Fruit fly (Drosophila melanogaster) whole organism, embryonic: ENCODE data around the gene D12.

ENCODE experiments used
- Antp ChIP-seq: fragments of 200-800 bp; sonication (Bioruptor generic); optimal IDR thresholded peaks from 3 replicates; lab custom pipeline; 2016; ENCODE audit warnings: missing biosample characterization, missing genetic modification characterization
- Blimp-1 ChIP-seq: fragments of 200-800 bp; sonication (Bioruptor generic); optimal IDR thresholded peaks from 3 replicates; lab custom pipeline; 2018; ENCODE audit warnings: missing biosample characterization, missing genetic modification characterization, mild to moderate bottlenecking, moderate library complexity, missing genetic modification reagents
- CG11456 ChIP-seq: fragments of 200-800 bp; sonication (Bioruptor generic); IDR thresholded peaks from 3 replicates; pipeline ENCODE4 v1.3.6; 2022; ENCODE audit warnings: missing biosample characterization, missing genetic modification characterization
- CG12391 ChIP-seq: fragments of 200-800 bp; sonication (Bioruptor generic); optimal IDR thresholded peaks from 3 replicates; lab custom pipeline; 2018; ENCODE audit warnings: missing biosample characterization, mild to moderate bottlenecking, missing genetic modification characterization, moderate library complexity
- CG13123 ChIP-seq: fragments of 200-800 bp; sonication (Bioruptor generic); optimal IDR thresholded peaks from 2 replicates; lab custom pipeline; 2016; ENCODE audit warnings: missing biosample characterization, missing genetic modification characterization
- CG13296 ChIP-seq: fragments of 200-800 bp; sonication (Bioruptor generic); optimal IDR thresholded peaks from 3 replicates; lab custom pipeline; 2018; ENCODE audit warnings: missing biosample characterization, mild to moderate bottlenecking, missing genetic modification characterization
- CG1529 ChIP-seq: fragments of 200-800 bp; sonication (Bioruptor generic); optimal IDR thresholded peaks from 3 replicates; lab custom pipeline; 2018; ENCODE audit warnings: missing biosample characterization, missing genetic modification characterization
- CG16779 ChIP-seq: fragments of 200-800 bp; sonication (Bioruptor generic); IDR thresholded peaks from 2 replicates; pipeline ENCODE4 v1.3.6; 2022; ENCODE audit warnings: missing biosample characterization, missing genetic modification characterization
- CG16813 ChIP-seq: fragments of 200-800 bp; sonication (Bioruptor generic); IDR thresholded peaks from 3 replicates; pipeline ENCODE4 v1.3.6; 2022; ENCODE audit warnings: missing biosample characterization, missing genetic modification characterization; ENCODE audit not compliant: partially characterized antibody
- CG16815 ChIP-seq: fragments of 200-800 bp; sonication (Bioruptor generic); optimal IDR thresholded peaks from 3 replicates; lab custom pipeline; 2017; ENCODE audit warnings: missing biosample characterization, mild to moderate bottlenecking, missing genetic modification characterization
- CG1792 ChIP-seq: fragments of 200-800 bp; sonication (Bioruptor generic); optimal IDR thresholded peaks from 2 replicates; lab custom pipeline; 2016; ENCODE audit warnings: missing biosample characterization, missing genetic modification characterization
- CG30403 ChIP-seq: fragments of 200-800 bp; sonication (Bioruptor generic); optimal IDR thresholded peaks from 3 replicates; lab custom pipeline; 2016; ENCODE audit warnings: missing biosample characterization, missing genetic modification characterization
- CG3407 ChIP-seq: fragments of 200-800 bp; sonication (Bioruptor generic); optimal IDR thresholded peaks from 2 replicates; lab custom pipeline; 2018; ENCODE audit warnings: missing biosample characterization, mild to moderate bottlenecking, missing genetic modification characterization
- CG7271 ChIP-seq: fragments of 200-800 bp; sonication (Bioruptor generic); optimal IDR thresholded peaks from 2 replicates; lab custom pipeline; 2018; ENCODE audit warnings: missing biosample characterization, mild to moderate bottlenecking, missing genetic modification characterization, moderate library complexity
- CG9215 ChIP-seq: fragments of 200-800 bp; sonication (Bioruptor generic); IDR thresholded peaks from 2 replicates; pipeline ENCODE4 v1.3.6; 2022; ENCODE audit warnings: missing biosample characterization, missing genetic modification characterization
- CHES-1-like ChIP-seq: fragments of 200-800 bp; sonication (Bioruptor generic); optimal IDR thresholded peaks from 2 replicates; lab custom pipeline; 2016; ENCODE audit warnings: missing biosample characterization, missing genetic modification characterization
- D ChIP-seq, 2 experiments: fragments of 200-800 bp in 1 of 2; fragments of >200 bp in 1 of 2; sonication (Bioruptor generic) in 1 of 2; optimal IDR thresholded peaks; 2 replicates in 1 of 2; 3 replicates in 1 of 2; lab custom pipeline; 2017; ENCODE audit warnings: mild to moderate bottlenecking in 1 of 2, missing biosample characterization in 1 of 2, missing genetic modification characterization in 1 of 2, missing genetic modification reagents in 1 of 2
- Deaf1 ChIP-seq: fragments of 200-800 bp; optimal IDR thresholded peaks from 3 replicates; lab custom pipeline; 2019; ENCODE audit warnings: missing biosample characterization, mild to moderate bottlenecking, missing genetic modification characterization, moderate library complexity
- Dip3 ChIP-seq: fragments of 200-800 bp; sonication (Bioruptor generic); optimal IDR thresholded peaks from 3 replicates; lab custom pipeline; 2016; ENCODE audit warnings: missing biosample characterization, missing genetic modification characterization
- Fer1 ChIP-seq: fragments of 200-800 bp; sonication (Bioruptor generic); optimal IDR thresholded peaks from 2 replicates; lab custom pipeline; 2017; ENCODE audit warnings: missing biosample characterization, mild to moderate bottlenecking, missing genetic modification characterization
- Fer2 ChIP-seq: fragments of 200-800 bp; sonication (Bioruptor generic); optimal IDR thresholded peaks from 2 replicates; lab custom pipeline; 2018; ENCODE audit warnings: missing biosample characterization, mild to moderate bottlenecking, missing genetic modification characterization, moderate library complexity
- GATAe ChIP-seq: fragments of 200-800 bp; sonication (Bioruptor generic); conservative IDR thresholded peaks from 2 replicates; pipeline ENCODE4 v1.3.6; 2022; ENCODE audit warnings: missing biosample characterization, missing genetic modification characterization
- Hr78 ChIP-seq, 2 experiments: fragments of 200-800 bp in 1 of 2; fragments of >200 bp in 1 of 2; sonication (Bioruptor generic) in 1 of 2; optimal IDR thresholded peaks; 2 replicates each; lab custom pipeline; 2017 to 2019; ENCODE audit warnings: missing biosample characterization in 2 of 2, missing genetic modification characterization in 2 of 2, mild to moderate bottlenecking in 1 of 2, moderate library complexity in 1 of 2
- Lim3 ChIP-seq: fragments of 200-800 bp; sonication (Bioruptor generic); IDR thresholded peaks from 2 replicates; pipeline ENCODE4 v1.3.6; 2022; ENCODE audit warnings: missing biosample characterization, missing genetic modification characterization
- Lpt ChIP-seq: fragments of >200 bp; optimal IDR thresholded peaks from 2 replicates; lab custom pipeline; 2018; ENCODE audit warnings: missing biosample characterization, missing genetic modification characterization
- MTF-1 ChIP-seq: fragments of 200-800 bp; sonication (Bioruptor generic); optimal IDR thresholded peaks from 2 replicates; lab custom pipeline; 2018; ENCODE audit warnings: missing biosample characterization, mild to moderate bottlenecking, missing genetic modification characterization, borderline replicate concordance
- Myb ChIP-seq: fragments of 200-800 bp; sonication (Bioruptor generic); optimal IDR thresholded peaks from 2 replicates; lab custom pipeline; 2016; ENCODE audit warnings: missing biosample characterization, missing genetic modification characterization
- NC2β ChIP-seq: fragments of 200-800 bp; sonication (Bioruptor generic); optimal IDR thresholded peaks from 2 replicates; lab custom pipeline; 2016; ENCODE audit warnings: missing biosample characterization, missing genetic modification characterization
- Poxn ChIP-seq: fragments of 200-800 bp; sonication (Bioruptor generic); IDR thresholded peaks from 2 replicates; pipeline ENCODE4 v1.3.6; 2022; ENCODE audit warnings: missing biosample characterization, missing genetic modification characterization
- Scr ChIP-seq: fragments of 200-800 bp; sonication (Bioruptor generic); IDR thresholded peaks from 2 replicates; pipeline ENCODE4 v1.3.6; 2022; ENCODE audit warnings: missing biosample characterization, missing genetic modification characterization; ENCODE audit not compliant: partially characterized antibody
- Six4 ChIP-seq: fragments of 200-800 bp; sonication (Bioruptor generic); optimal IDR thresholded peaks from 2 replicates; lab custom pipeline; 2016; ENCODE audit warnings: missing biosample characterization, missing genetic modification characterization
- Sry-β ChIP-seq: fragments of 200-800 bp; sonication (Bioruptor generic); optimal IDR thresholded peaks from 2 replicates; lab custom pipeline; 2018; ENCODE audit warnings: missing biosample characterization, mild to moderate bottlenecking, missing genetic modification characterization, moderate library complexity
- bigmax ChIP-seq: fragments of 200-800 bp; sonication (Bioruptor generic); optimal IDR thresholded peaks from 2 replicates; lab custom pipeline; 2018; ENCODE audit warnings: missing biosample characterization, mild to moderate bottlenecking, missing genetic modification characterization
- caup ChIP-seq: fragments of 200-800 bp; sonication (Bioruptor generic); optimal IDR thresholded peaks from 3 replicates; lab custom pipeline; 2017; ENCODE audit warnings: missing biosample characterization, mild to moderate bottlenecking, missing genetic modification characterization, moderate library complexity; ENCODE audit not compliant: severe bottlenecking
- danr ChIP-seq: fragments of 200-800 bp; sonication (Bioruptor generic); IDR thresholded peaks from 2 replicates; pipeline ENCODE4 v1.3.6; 2022; ENCODE audit warnings: missing biosample characterization, missing genetic modification characterization
- ewg ChIP-seq: fragments of 200-800 bp; sonication (Bioruptor generic); optimal IDR thresholded peaks from 3 replicates; lab custom pipeline; 2017; ENCODE audit warnings: mild to moderate bottlenecking, missing biosample characterization, missing genetic modification reagents, missing genetic modification characterization
- gce ChIP-seq: fragments of 200-800 bp; sonication (Bioruptor generic); IDR thresholded peaks from 3 replicates; pipeline ENCODE4 v1.3.6; 2022; ENCODE audit warnings: missing biosample characterization, missing genetic modification characterization
- grau ChIP-seq: fragments of 200-800 bp; optimal IDR thresholded peaks from 3 replicates; lab custom pipeline; 2019; ENCODE audit warnings: missing biosample characterization, mild to moderate bottlenecking, missing genetic modification characterization, moderate library complexity
- gsb-n ChIP-seq: fragments of 200-800 bp; sonication (Bioruptor generic); optimal IDR thresholded peaks from 3 replicates; lab custom pipeline; 2018; ENCODE audit warnings: missing biosample characterization, mild to moderate bottlenecking, missing genetic modification characterization
- luna ChIP-seq: fragments of 200-800 bp; sonication (Bioruptor generic); optimal IDR thresholded peaks from 2 replicates; lab custom pipeline; 2016; ENCODE audit warnings: missing biosample characterization, missing genetic modification characterization
- pzg ChIP-seq: fragments of 200-800 bp; sonication (Bioruptor generic); optimal IDR thresholded peaks from 3 replicates; lab custom pipeline; 2018; ENCODE audit warnings: missing biosample characterization, mild to moderate bottlenecking, missing genetic modification characterization, moderate library complexity
- slou ChIP-seq: fragments of 200-800 bp; sonication (Bioruptor generic); optimal IDR thresholded peaks from 3 replicates; lab custom pipeline; 2016; ENCODE audit warnings: missing biosample characterization, missing genetic modification characterization
- sob ChIP-seq: fragments of 200-800 bp; sonication (Bioruptor generic); IDR thresholded peaks from 2 replicates; pipeline ENCODE4 v1.3.6; 2022; ENCODE audit warnings: missing biosample characterization, missing genetic modification characterization
- sqz ChIP-seq: fragments of 200-800 bp; sonication (Bioruptor generic); optimal IDR thresholded peaks from 3 replicates; lab custom pipeline; 2018; ENCODE audit warnings: missing biosample characterization, mild to moderate bottlenecking, missing genetic modification characterization
- tap ChIP-seq: fragments of 200-800 bp; optimal IDR thresholded peaks from 3 replicates; lab custom pipeline; 2019; ENCODE audit warnings: missing biosample characterization, mild to moderate bottlenecking, missing genetic modification characterization, moderate library complexity
- tll ChIP-seq, 2 experiments: fragments of 200-800 bp in 1 of 2; fragments of >200 bp in 1 of 2; sonication (Bioruptor generic) in 1 of 2; optimal IDR thresholded peaks; 2 replicates each; lab custom pipeline; 2017 to 2019; ENCODE audit warnings: missing biosample characterization in 2 of 2, missing genetic modification characterization in 2 of 2, mild to moderate bottlenecking in 1 of 2, moderate library complexity in 1 of 2
- trem ChIP-seq: fragments of 200-800 bp; optimal IDR thresholded peaks from 3 replicates; lab custom pipeline; 2019; ENCODE audit warnings: missing biosample characterization, mild to moderate bottlenecking, missing genetic modification characterization, moderate library complexity
- wdn ChIP-seq: fragments of 200-800 bp; sonication (Bioruptor generic); IDR thresholded peaks from 2 replicates; pipeline ENCODE4 v1.3.6; 2022; ENCODE audit warnings: missing biosample characterization, missing genetic modification characterization

D12 gene

dm6 chr2L:8384108-8384601 is 53.0 kb downstream of the D12 start, which contains the start of the genes Dad1 and CG13384 (continued):
- no peak; the same call in none of the 3 replicates for TF ChIP-seq CG11456 (GFP tag; lab: Robert Waterston, UW)
- peak; percentile 97 for TF ChIP-seq CG12391 (tag; lab: Kevin White, UChicago)
- peak; percentile 67 for TF ChIP-seq Dip3
- peak in 1 of 2 experiments; percentile 37 for TF ChIP-seq Hr78 (GFP tag; optimal IDR thresholded peaks at IDR 0.05; lab: Kevin White, UChicago)
- TF ChIP-seq pzg (GFP tag; lab: Kevin White, UChicago), result peak; percentile 34
- peak; percentile 89 for TF ChIP-seq caup (GFP tag; lab: Kevin White, UChicago)
- peak; percentile 79 for TF ChIP-seq Six4 (GFP tag; lab: Kevin White, UChicago)
- peak; percentile 78 for TF ChIP-seq CG3407 (GFP tag; lab: Kevin White, UChicago)
- peak; percentile 88 for TF ChIP-seq Blimp-1
- TF ChIP-seq MTF-1, result peak; percentile 64
- TF ChIP-seq CG1792 (GFP tag; lab: Kevin White, UChicago), result no peak
- peak; percentile 89 for TF ChIP-seq danr
- peak; percentile 79 for TF ChIP-seq Poxn
- TF ChIP-seq wdn (GFP tag; lab: Robert Waterston, UW), result peak; percentile 86
- 0 out of 2 replicates have a peak, but pooled peaks have one; percentile 19 for TF ChIP-seq CG16779 (GFP tag; lab: Robert Waterston, UW)
- TF ChIP-seq CG16813 (GFP tag; lab: Robert Waterston, UW), result peak; percentile 51; the same call in 1 of the 3 replicates
- TF ChIP-seq Myb, result peak; percentile 28
- TF ChIP-seq CG30403 (GFP tag; lab: Kevin White, UChicago), result peak; percentile 96
- TF ChIP-seq trem (tag; lab: Kevin White, UChicago), result peak; percentile 93
- peak; percentile 93 for TF ChIP-seq sob
- peak; percentile 60 for TF ChIP-seq Scr
- peak; percentile 92 for TF ChIP-seq CG16815 (GFP tag; lab: Kevin White, UChicago)
- TF ChIP-seq GATAe (GFP tag; lab: Robert Waterston, UW), result peak; percentile 86
- TF ChIP-seq CG13296 (GFP tag; lab: Kevin White, UChicago), result peak; percentile 96
- no peak for TF ChIP-seq D (optimal IDR thresholded peaks at IDR 0.05; lab: Kevin White, UChicago)
- TF ChIP-seq D (GFP tag; optimal IDR thresholded peaks at IDR 0.05; lab: Kevin White, UChicago), result peak; percentile 81
- TF ChIP-seq Sry-β (GFP tag; lab: Kevin White, UChicago), result peak; percentile 44
- peak; percentile 94 for TF ChIP-seq CG9215
- TF ChIP-seq ewg (GFP tag; lab: Kevin White, UChicago), result peak; percentile 70
- peak in 1 of 2 experiments; percentile 50 for TF ChIP-seq tll (GFP tag; optimal IDR thresholded peaks at IDR 0.05; lab: Kevin White, UChicago)
- TF ChIP-seq grau (tag; lab: Kevin White, UChicago), result peak; percentile 100
- peak; percentile 28 for TF ChIP-seq NC2β (GFP tag; lab: Kevin White, UChicago)
- no peak for TF ChIP-seq luna (GFP tag; lab: Kevin White, UChicago)
- TF ChIP-seq bigmax, result no peak
- peak; percentile 88 for TF ChIP-seq slou
- peak; percentile 82 for TF ChIP-seq CG7271 (tag; lab: Kevin White, UChicago)
- peak; percentile 90 for TF ChIP-seq tap
- peak; percentile 84 for TF ChIP-seq sqz (GFP tag; lab: Kevin White, UChicago)
- TF ChIP-seq CHES-1-like (GFP tag; lab: Kevin White, UChicago), result peak; percentile 54
- peak; percentile 81 for TF ChIP-seq CG1529 (GFP tag; lab: Kevin White, UChicago)
- TF ChIP-seq Lim3 (GFP tag; lab: Robert Waterston, UW), result peak; percentile 10; the same call in 1 of the 2 replicates
- peak; percentile 92 for TF ChIP-seq gsb-n
- TF ChIP-seq Deaf1, result peak; percentile 79
- no peak for TF ChIP-seq Lpt (GFP tag; lab: Kevin White, UChicago)
- TF ChIP-seq Fer1 (GFP tag; lab: Kevin White, UChicago), result peak; percentile 95
- no peak for TF ChIP-seq Antp (GFP tag; lab: Kevin White, UChicago)
- peak; percentile 77 for TF ChIP-seq CG13123 (GFP tag; lab: Kevin White, UChicago)
- TF ChIP-seq Fer2 (tag; lab: Kevin White, UChicago), result peak; percentile 94
- peak; percentile 40; the same call in 1 of the 3 replicates for TF ChIP-seq gce
